Fruit fly (Drosophila melanogaster) whole organism, pupa: ENCODE results near the gene asf1.

Source experiments
- CG12605 ChIP-seq: fragments of 200-800 bp; sonication (Bioruptor generic); IDR thresholded peaks from 2 replicates; pipeline ENCODE4 v1.3.6; 2022; ENCODE audit warnings: missing biosample characterization, missing genetic modification characterization
- CG13204 ChIP-seq: fragments of 200-800 bp; sonication (Bioruptor generic); optimal IDR thresholded peaks from 2 replicates; lab custom pipeline; 2018; ENCODE audit warnings: missing biosample characterization, mild to moderate bottlenecking, missing genetic modification characterization, moderate library complexity
- CG17806 ChIP-seq: fragments of 200-800 bp; sonication (Bioruptor generic); optimal IDR thresholded peaks from 2 replicates; lab custom pipeline; 2018; ENCODE audit warnings: missing biosample characterization, mild to moderate bottlenecking, missing genetic modification characterization, moderate library complexity
- CG34367 ChIP-seq: fragments of 200-800 bp; sonication (Bioruptor generic); optimal IDR thresholded peaks from 2 replicates; lab custom pipeline; 2018; ENCODE audit warnings: missing biosample characterization, mild to moderate bottlenecking, missing genetic modification characterization
- CG4496 ChIP-seq: fragments of 200-800 bp; sonication (Bioruptor generic); IDR thresholded peaks from 3 replicates; pipeline ENCODE4 v1.3.6; 2022; ENCODE audit warnings: missing biosample characterization, missing genetic modification characterization
- CG8159 ChIP-seq: fragments of 200-800 bp; sonication (Bioruptor generic); optimal IDR thresholded peaks from 3 replicates; lab custom pipeline; 2018; ENCODE audit warnings: missing biosample characterization, mild to moderate bottlenecking, missing genetic modification characterization, moderate library complexity
- CG8301 ChIP-seq: fragments of 200-800 bp; sonication (Bioruptor generic); optimal IDR thresholded peaks from 2 replicates; lab custom pipeline; 2018; ENCODE audit warnings: missing biosample characterization, mild to moderate bottlenecking, missing genetic modification characterization
- CG9948 ChIP-seq: fragments of 200-800 bp; sonication (Bioruptor generic); optimal IDR thresholded peaks from 2 replicates; lab custom pipeline; 2018; ENCODE audit warnings: missing biosample characterization, mild to moderate bottlenecking, missing genetic modification characterization, moderate library complexity
- EcR ChIP-seq: fragments of 200-800 bp; sonication (Bioruptor generic); optimal IDR thresholded peaks from 3 replicates; lab custom pipeline; 2019; ENCODE audit warnings: missing biosample characterization, missing genetic modification characterization, mild to moderate bottlenecking, moderate library complexity, missing genetic modification reagents
- Pif1A ChIP-seq: fragments of 200-800 bp; sonication (Bioruptor generic); optimal IDR thresholded peaks from 3 replicates; lab custom pipeline; 2016; ENCODE audit warnings: missing biosample characterization, missing genetic modification characterization
- Pif1B ChIP-seq: fragments of 200-800 bp; sonication (Bioruptor generic); optimal IDR thresholded peaks from 3 replicates; lab custom pipeline; 2016; ENCODE audit warnings: missing biosample characterization, missing genetic modification characterization
- gl ChIP-seq: fragments of 200-800 bp; sonication (Bioruptor generic); optimal IDR thresholded peaks from 2 replicates; lab custom pipeline; 2018; ENCODE audit warnings: missing biosample characterization, mild to moderate bottlenecking, missing genetic modification characterization

- TF ChIP-seq EcR (no peak), CG17806 (tag; lab: Kevin White, UChicago) (peak; percentile 16), CG12605 (GFP tag; lab: Robert Waterston, UW) (no peak), CG8159 (tag; lab: Kevin White, UChicago) (peak; percentile 19), CG13204 (no peak), Pif1A (GFP tag; lab: Kevin White, UChicago) (no peak), gl (tag; lab: Kevin White, UChicago) (no peak), CG8301 (peak; percentile 38), CG9948 (peak; percentile 54), Pif1B (GFP tag; lab: Kevin White, UChicago) (no peak), CG34367 (tag; lab: Kevin White, UChicago) (no peak), CG4496 (GFP tag; lab: Robert Waterston, UW) (no peak)
These were observed 18.2 kb downstream of the asf1 start for dm6 chr3L:19636821-19637460.
